Worm (Caenorhabditis elegans): ENCODE measurements around the gene F54F7.10.

Gene F54F7.10

DNA sequence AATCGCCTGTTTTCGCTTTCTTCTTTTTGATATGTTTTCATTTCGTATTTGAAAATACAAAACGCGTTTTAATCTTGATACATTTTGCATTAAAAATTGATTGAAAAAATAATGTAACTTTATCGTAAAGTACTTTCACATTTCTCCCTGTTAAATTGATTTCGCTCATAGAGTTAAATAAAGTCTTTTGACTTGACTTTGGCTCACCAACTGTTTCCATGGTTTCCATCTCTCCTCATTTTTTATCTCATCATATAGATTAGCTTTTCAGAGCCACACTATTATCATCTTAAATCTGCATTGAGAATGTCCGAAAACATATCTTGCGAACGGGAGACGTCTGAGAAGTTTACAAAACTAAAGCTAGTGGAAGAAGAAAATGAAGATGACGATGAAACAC is at the start of gene F54F7.10:
F54F7.10 (plus strand) TSS at position 301 of the 400 bp plus-strand sequence.
- no peak for TF ChIP-seq efl-1 (optimal IDR thresholded peaks at IDR 0.05)
- TF ChIP-seq efl-1 (GFP tag; optimal IDR thresholded peaks at IDR 0.05 in 1 of 2) = no peak

DNA sequence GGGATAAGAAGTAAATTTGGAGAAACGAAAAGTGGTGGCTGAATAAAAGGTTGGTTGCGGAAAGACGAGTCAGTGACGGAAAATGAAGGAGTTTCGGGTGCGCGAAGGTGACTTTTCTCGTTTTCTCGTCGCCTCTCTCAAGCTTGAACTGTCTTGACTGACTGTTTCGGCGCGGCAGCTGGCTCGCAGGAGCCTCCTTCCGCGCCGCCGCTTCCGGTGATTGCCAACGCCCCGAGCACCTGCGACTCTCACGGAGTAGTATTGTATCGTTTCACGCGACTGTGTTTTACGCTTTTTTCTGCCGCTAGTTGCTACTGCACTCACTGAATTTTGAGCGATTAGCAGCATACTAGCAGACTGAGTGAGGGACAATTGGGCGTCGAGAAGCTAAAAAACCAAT is 48.7 kb upstream of the F54F7.10 start, which contains the start of gene C34E11.2:
C34E11.2 (minus strand) TSS at position 84 of the 400 bp plus-strand sequence.
- TF ChIP-seq pqm-1 (tag; optimal IDR thresholded peaks at IDR 0.05) (no peak), ces-1 (GFP tag; optimal IDR thresholded peaks at IDR 0.05) (no peak), ets-5 (GFP tag; IDR thresholded peaks at IDR 0.05) (no peak), nhr-84 (tag; optimal IDR thresholded peaks at IDR 0.05) (no peak), dsc-1 (tag; optimal IDR thresholded peaks at IDR 0.05) (no peak), zag-1 (tag; optimal IDR thresholded peaks at IDR 0.05) (no peak), rnt-1 (tag; optimal IDR thresholded peaks at IDR 0.05) (no peak), lin-39 (tag; optimal IDR thresholded peaks at IDR 0.05) (no peak), hpl-2 (GFP tag; optimal IDR thresholded peaks at IDR 0.05) (no peak)

ce11 chrX:11816825-11817224 is 46.6 kb upstream of the F54F7.10 start:
- TF ChIP-seq zip-4 (GFP tag; optimal IDR thresholded peaks at IDR 0.05) (no peak), nhr-28 (tag; optimal IDR thresholded peaks at IDR 0.05) (no peak), hlh-17 (GFP tag; optimal IDR thresholded peaks at IDR 0.05; ENCODE audit: borderline replicate concordance) (no peak), pqm-1 (tag; optimal IDR thresholded peaks at IDR 0.05) (no peak), xbp-1 (tag; optimal IDR thresholded peaks at IDR 0.05) (no peak), ztf-11 (tag; optimal IDR thresholded peaks at IDR 0.05) (no peak), lsy-2 (tag; optimal IDR thresholded peaks at IDR 0.05) (no peak), egl-13 (tag; optimal IDR thresholded peaks at IDR 0.05) (no peak), F16B12.6 (tag; optimal IDR thresholded peaks at IDR 0.05) (no peak), ceh-8 (GFP tag; optimal IDR thresholded peaks at IDR 0.05) (no peak), tlp-1 (tag; optimal IDR thresholded peaks at IDR 0.05) (no peak), irx-1 (tag; optimal IDR thresholded peaks at IDR 0.05) (no peak), fos-1 (tag; optimal IDR thresholded peaks at IDR 0.05) (no peak), mep-1 (tag; optimal IDR thresholded peaks at IDR 0.05) (no peak), rnt-1 (tag; optimal IDR thresholded peaks at IDR 0.05) (no peak), aly-2 (tag; optimal IDR thresholded peaks at IDR 0.05) (no peak), ets-5 (GFP tag; IDR thresholded peaks at IDR 0.05) (no peak)

DNA sequence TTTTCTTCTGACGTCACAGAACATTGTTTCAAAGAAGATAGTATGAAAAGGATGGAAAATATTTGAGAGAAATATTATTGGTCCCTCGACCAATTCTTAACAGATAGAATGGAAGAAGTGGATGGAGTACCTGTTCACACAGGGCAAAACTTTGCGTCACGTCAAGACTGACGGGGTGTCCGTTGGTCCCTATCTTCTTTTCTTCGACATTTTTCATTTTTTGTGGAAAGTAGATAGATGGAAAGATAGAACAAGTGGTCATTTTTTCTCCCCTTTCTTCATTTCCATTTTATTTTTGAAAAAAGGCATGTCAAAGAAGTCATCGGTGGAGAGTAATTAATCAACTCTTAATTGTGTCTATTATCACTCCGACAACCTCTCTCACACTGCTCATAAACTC is 44.7 kb upstream of the F54F7.10 start:
- TF ChIP-seq lin-14 (GFP tag; optimal IDR thresholded peaks at IDR 0.05) (peak; percentile 75), rnt-1 (tag; optimal IDR thresholded peaks at IDR 0.05) (peak; percentile 25), unc-86 (tag; optimal IDR thresholded peaks at IDR 0.05) (no peak), aly-2 (tag; optimal IDR thresholded peaks at IDR 0.05) (no peak), nhr-71 (tag; optimal IDR thresholded peaks at IDR 0.05) (peak; percentile 66), unc-130 (tag; optimal IDR thresholded peaks at IDR 0.05) (peak; percentile 4), nhr-76 (tag; optimal IDR thresholded peaks at IDR 0.05) (no peak), snu-23 (GFP tag; optimal IDR thresholded peaks at IDR 0.05) (peak; percentile 1)

DNA sequence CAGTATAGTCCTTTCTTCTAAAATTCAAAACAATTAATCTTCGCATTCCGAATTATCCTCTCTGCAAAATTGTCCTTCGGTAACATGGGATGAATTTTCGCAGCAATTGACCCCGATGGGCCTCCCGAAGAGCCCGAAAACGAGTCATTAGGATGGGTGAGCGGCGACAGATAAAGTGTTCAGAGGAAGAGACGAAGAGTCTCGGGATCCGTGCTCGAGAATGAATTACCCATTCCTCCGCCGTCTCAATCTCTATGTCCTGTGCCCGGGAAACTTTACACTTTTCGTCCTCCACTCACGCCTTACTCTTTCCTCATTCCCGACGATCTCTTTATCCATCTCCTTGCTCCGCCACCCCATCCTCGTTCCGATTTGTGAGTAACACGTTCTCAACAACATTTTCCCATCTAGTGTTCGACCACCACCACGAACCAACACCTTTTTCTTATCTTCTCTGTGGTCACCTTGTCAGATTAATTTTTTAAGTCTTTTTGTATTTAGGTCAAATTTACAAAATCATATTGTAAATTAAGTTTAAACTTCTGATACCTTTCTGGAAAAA is 42.2 kb upstream of the F54F7.10 start:
- no peak for TF ChIP-seq sox-4 (tag; optimal IDR thresholded peaks at IDR 0.05)
- TF ChIP-seq aly-2 (tag; optimal IDR thresholded peaks at IDR 0.05) = no peak
- no peak for TF ChIP-seq egl-13 (tag; optimal IDR thresholded peaks at IDR 0.05)
- TF ChIP-seq vab-15 (tag; optimal IDR thresholded peaks at IDR 0.05) = no peak
- peak; percentile 64 for TF ChIP-seq rnt-1 (tag; optimal IDR thresholded peaks at IDR 0.05)
- no peak for TF ChIP-seq hlh-4 (tag; optimal IDR thresholded peaks at IDR 0.05)
- TF ChIP-seq efl-3 (GFP tag; optimal IDR thresholded peaks at IDR 0.05) = no peak
- no peak for TF ChIP-seq mdl-1 (tag; optimal IDR thresholded peaks at IDR 0.05)
- TF ChIP-seq dsc-1 (tag; optimal IDR thresholded peaks at IDR 0.05) = no peak
- no peak for TF ChIP-seq irx-1 (tag; optimal IDR thresholded peaks at IDR 0.05)
- TF ChIP-seq unc-98 (GFP tag; IDR thresholded peaks at IDR 0.05) = no peak
- no peak for TF ChIP-seq hlh-17 (GFP tag; optimal IDR thresholded peaks at IDR 0.05; ENCODE audit: borderline replicate concordance)
- no peak for TF ChIP-seq ceh-82 (tag; optimal IDR thresholded peaks at IDR 0.05)
- no peak for TF ChIP-seq nhr-237 (tag; optimal IDR thresholded peaks at IDR 0.05)
- peak; percentile 9 for TF ChIP-seq nhr-71 (tag; optimal IDR thresholded peaks at IDR 0.05)
- TF ChIP-seq pqm-1 (tag; optimal IDR thresholded peaks at IDR 0.05) = no peak
- TF ChIP-seq tbx-2 (tag; optimal IDR thresholded peaks at IDR 0.05) = no peak
- no peak for TF ChIP-seq fkh-4 (tag; optimal IDR thresholded peaks at IDR 0.05; ENCODE audit: borderline replicate concordance)
- no peak for TF ChIP-seq pax-3 (tag; optimal IDR thresholded peaks at IDR 0.05)
- TF ChIP-seq lin-14 (GFP tag; optimal IDR thresholded peaks at IDR 0.05) = peak; percentile 51
